Worm (Caenorhabditis elegans): Measurements from ENCODE around the gene C08D8.7.

Gene C08D8.7

ce11 chrV:8387056-8387455 lies 46.0 kb downstream of the C08D8.7 start, which contains the start of gene gcy-7:
Gene gcy-7, plus strand, starts transcription at chrV:8387356.
- TF ChIP-seq unc-30 (tag; optimal IDR thresholded peaks at IDR 0.05) (no peak), mdl-1 (tag; optimal IDR thresholded peaks at IDR 0.05) (no peak), xbp-1 (tag; optimal IDR thresholded peaks at IDR 0.05) (no peak), ztf-11 (tag; optimal IDR thresholded peaks at IDR 0.05) (no peak), ama-1 (optimal IDR thresholded peaks at IDR 0.05) (no peak), nhr-12 (tag; optimal IDR thresholded peaks at IDR 0.05) (no peak), nhr-90 (tag; optimal IDR thresholded peaks at IDR 0.05; ENCODE audit: poor library complexity) (no peak), fkh-8 (tag; optimal IDR thresholded peaks at IDR 0.05) (no peak), hlh-17 (GFP tag; optimal IDR thresholded peaks at IDR 0.05; ENCODE audit: borderline replicate concordance) (no peak), grh-1 (GFP tag; IDR thresholded peaks at IDR 0.05) (no peak), unc-86 (tag; optimal IDR thresholded peaks at IDR 0.05) (no peak), dsc-1 (tag; optimal IDR thresholded peaks at IDR 0.05) (no peak), fkh-10 (GFP tag; optimal IDR thresholded peaks at IDR 0.05) (no peak), ceh-82 (tag; optimal IDR thresholded peaks at IDR 0.05) (no peak), egl-27 (tag; optimal IDR thresholded peaks at IDR 0.05) (no peak)

- TF ChIP-seq mef-2 (tag; optimal IDR thresholded peaks at IDR 0.05): no peak
- no peak for TF ChIP-seq fkh-4 (tag; optimal IDR thresholded peaks at IDR 0.05; ENCODE audit: borderline replicate concordance)
- no peak for TF ChIP-seq nhr-28 (tag; optimal IDR thresholded peaks at IDR 0.05)
- no peak for TF ChIP-seq nhr-77 (tag; optimal IDR thresholded peaks at IDR 0.05)
- no peak for TF ChIP-seq ama-1 (optimal IDR thresholded peaks at IDR 0.05)
- TF ChIP-seq fkh-10 (GFP tag; optimal IDR thresholded peaks at IDR 0.05): no peak
- no peak for TF ChIP-seq mdl-1 (tag; optimal IDR thresholded peaks at IDR 0.05)
- TF ChIP-seq egl-27 (tag; optimal IDR thresholded peaks at IDR 0.05): no peak
- no peak for TF ChIP-seq C04F5.9 (tag; optimal IDR thresholded peaks at IDR 0.05)
These were observed 48.3 kb downstream of the C08D8.7 start for ce11 chrV:8389307-8389706.

DNA sequence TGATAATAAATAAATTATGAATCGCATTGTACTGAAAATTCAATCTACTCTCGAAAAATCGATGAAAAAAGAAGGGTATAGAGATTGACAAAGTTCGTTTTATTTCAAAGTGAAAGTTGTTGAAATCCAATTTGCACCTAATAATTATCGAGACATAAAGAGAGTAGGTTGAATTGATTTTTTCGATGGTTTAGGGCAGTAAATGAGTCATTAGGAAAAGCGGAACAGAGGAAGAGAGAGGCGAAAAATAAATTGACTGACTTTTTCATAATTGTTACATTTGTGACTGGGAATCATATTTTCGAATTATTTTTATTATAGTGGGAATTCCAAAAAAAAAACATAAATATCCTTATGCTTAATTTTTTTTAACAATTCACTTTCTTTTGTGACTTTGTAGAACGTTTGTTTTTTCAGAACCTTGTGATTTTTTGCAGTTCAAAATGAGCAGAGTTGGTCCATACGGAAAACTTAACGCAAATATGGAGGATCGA lies 53.4 kb downstream of the C08D8.7 start, which contains the start of the genes pho-6 and F52E1.3:
Gene pho-6, minus strand, starts transcription at position 101 of the 494 bp plus-strand sequence.
Gene F52E1.3, plus strand, starts transcription at position 444 of the 494 bp plus-strand sequence.
- TF ChIP-seq lin-35 (GFP tag; optimal IDR thresholded peaks at IDR 0.05) (no peak), lir-3 (tag; optimal IDR thresholded peaks at IDR 0.05; ENCODE audit: poor library complexity) (no peak), unc-62 (GFP tag; optimal IDR thresholded peaks at IDR 0.05) (no peak), lin-13 (GFP tag; optimal IDR thresholded peaks at IDR 0.05) (no peak), C04F5.9 (tag; optimal IDR thresholded peaks at IDR 0.05) (no peak), aha-1 (tag; optimal IDR thresholded peaks at IDR 0.05) (no peak), egl-27 (tag; optimal IDR thresholded peaks at IDR 0.05) (no peak), dpl-1 (GFP tag; optimal IDR thresholded peaks at IDR 0.05) (no peak), ceh-82 (tag; optimal IDR thresholded peaks at IDR 0.05) (no peak), mdl-1 (tag; optimal IDR thresholded peaks at IDR 0.05) (no peak), F16B12.6 (tag; optimal IDR thresholded peaks at IDR 0.05) (no peak), nhr-76 (tag; optimal IDR thresholded peaks at IDR 0.05) (no peak), skn-1 (tag; optimal IDR thresholded peaks at IDR 0.05) (no peak), mep-1 (tag; optimal IDR thresholded peaks at IDR 0.05) (no peak), ztf-4 (tag; optimal IDR thresholded peaks at IDR 0.05) (no peak), nhr-19 (GFP tag; conservative IDR thresholded peaks at IDR 0.05) (no peak), fkh-8 (tag; optimal IDR thresholded peaks at IDR 0.05) (no peak)

All from whole organism, L1 larva.